Worm (Caenorhabditis elegans) whole organism, early embryonic: ENCODE results near the gene H20J04.1.

ENCODE experiments used
- B0310.2 ChIP-seq: sonication (generic microtip); optimal IDR thresholded peaks from 2 replicates; lab custom pipeline; 2016; ENCODE audit warnings: mild to moderate bottlenecking, missing genetic modification characterization, missing compliant biosample characterization
- F13C5.2 ChIP-seq: sonication (generic microtip); optimal IDR thresholded peaks from 2 replicates; lab custom pipeline; 2017; ENCODE audit warnings: mild to moderate bottlenecking, missing genetic modification characterization, inconsistent platforms, missing compliant biosample characterization
- aly-1 ChIP-seq: sonication (generic microtip); optimal IDR thresholded peaks from 2 replicates; lab custom pipeline; 2016; ENCODE audit warnings: missing genetic modification characterization, missing compliant biosample characterization
- ama-1 ChIP-seq: fragments of 150-350 bp; optimal IDR thresholded peaks from 2 replicates; lab custom pipeline; 2014
- ceh-13 ChIP-seq: fragments of 200-800 bp; sonication (Bioruptor generic); optimal IDR thresholded peaks from 2 replicates; lab custom pipeline; 2018; ENCODE audit warnings: mild to moderate bottlenecking, missing genetic modification characterization, missing compliant biosample characterization
- ceh-36 ChIP-seq: sonication (generic microtip); optimal IDR thresholded peaks from 2 replicates; lab custom pipeline; 2016; ENCODE audit warnings: missing genetic modification characterization, inconsistent platforms, missing compliant biosample characterization
- ets-7 ChIP-seq: sonication (generic microtip); optimal IDR thresholded peaks from 2 replicates; lab custom pipeline; 2016; ENCODE audit warnings: missing genotype, missing genetic modification characterization, missing compliant biosample characterization
- flt-1 ChIP-seq: fragments of 200-800 bp; sonication (Bioruptor generic); IDR thresholded peaks from 2 replicates; pipeline ENCODE4 v1.3.6; 2022; ENCODE audit warnings: missing genetic modification characterization, missing compliant biosample characterization
- hmbx-1 ChIP-seq: sonication (generic microtip); optimal IDR thresholded peaks from 2 replicates; lab custom pipeline; 2016; ENCODE audit warnings: mild to moderate bottlenecking, missing genetic modification characterization, missing compliant biosample characterization
- hmg-4 ChIP-seq: fragments of 200-800 bp; sonication (Bioruptor generic); optimal IDR thresholded peaks from 2 replicates; lab custom pipeline; 2018; ENCODE audit warnings: mild to moderate bottlenecking, missing genetic modification characterization, missing compliant biosample characterization
- hnd-1 ChIP-seq: sonication (generic microtip); optimal IDR thresholded peaks from 2 replicates; lab custom pipeline; 2016; ENCODE audit warnings: missing genetic modification characterization, missing compliant biosample characterization
- pes-1 ChIP-seq: fragments of 200-800 bp; sonication (Bioruptor generic); IDR thresholded peaks from 2 replicates; pipeline ENCODE4 v1.3.6; 2022; ENCODE audit warnings: missing genetic modification reagents, missing genetic modification characterization, missing compliant biosample characterization
- scrt-1 ChIP-seq: fragments of 200-800 bp; sonication (Bioruptor generic); IDR thresholded peaks from 2 replicates; pipeline ENCODE4 v1.3.6; 2022; ENCODE audit warnings: missing genetic modification characterization, missing compliant biosample characterization
- sea-1 ChIP-seq: fragments of 200-800 bp; sonication (Bioruptor generic); conservative IDR thresholded peaks from 2 replicates; pipeline ENCODE4 v1.3.6; 2022; ENCODE audit warnings: missing genetic modification characterization, missing compliant biosample characterization
- tbx-11 ChIP-seq: fragments of 200-800 bp; sonication (Bioruptor generic); IDR thresholded peaks from 2 replicates; pipeline ENCODE4 v1.3.6; 2022; ENCODE audit warnings: missing genetic modification characterization, missing compliant biosample characterization
- tbx-37 ChIP-seq: fragments of 200-800 bp; sonication (Bioruptor generic); conservative IDR thresholded peaks from 2 replicates; pipeline ENCODE4 v1.3.6; 2022; ENCODE audit warnings: missing genetic modification reagents, missing genetic modification characterization, missing compliant biosample characterization
- tra-4 ChIP-seq: sonication (generic microtip); optimal IDR thresholded peaks from 2 replicates; lab custom pipeline; 2017; ENCODE audit warnings: missing genetic modification characterization, missing compliant biosample characterization

The H20J04.1 gene

DNA sequence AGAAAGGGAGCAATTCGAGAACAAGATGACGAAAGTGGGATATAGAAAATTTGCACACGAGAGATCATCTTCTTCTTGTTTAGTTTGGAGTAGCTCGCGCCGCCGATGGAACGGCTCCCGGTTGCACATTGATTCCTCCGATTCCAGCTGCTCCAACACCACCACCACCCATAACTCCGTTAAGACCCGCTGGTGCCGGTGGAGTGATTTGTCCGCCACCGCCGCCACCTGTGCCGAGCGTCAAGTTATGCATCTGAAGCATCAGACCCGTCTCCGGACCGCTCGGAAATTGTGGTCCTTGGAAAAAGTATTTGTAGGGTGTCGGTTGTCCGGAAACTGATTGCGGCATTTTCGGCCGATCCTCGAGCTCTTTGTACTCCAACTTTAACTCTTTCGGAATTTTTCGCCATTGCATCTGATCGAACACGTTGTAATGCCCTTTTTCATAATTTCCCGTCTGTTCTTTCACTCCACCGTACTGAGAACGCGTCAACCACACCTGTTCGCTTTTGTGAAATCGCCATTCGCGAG is 17.5 kb downstream of the H20J04.1 start:
- TF ChIP-seq tra-4 (tag; lab: Kevin White, UChicago): no peak
- no peak for TF ChIP-seq ets-7 (tag; lab: Kevin White, UChicago)
- no peak for TF ChIP-seq aly-1 (tag; lab: Kevin White, UChicago)
- no peak for TF ChIP-seq flt-1 (GFP tag; lab: Robert Waterston, UW)

DNA sequence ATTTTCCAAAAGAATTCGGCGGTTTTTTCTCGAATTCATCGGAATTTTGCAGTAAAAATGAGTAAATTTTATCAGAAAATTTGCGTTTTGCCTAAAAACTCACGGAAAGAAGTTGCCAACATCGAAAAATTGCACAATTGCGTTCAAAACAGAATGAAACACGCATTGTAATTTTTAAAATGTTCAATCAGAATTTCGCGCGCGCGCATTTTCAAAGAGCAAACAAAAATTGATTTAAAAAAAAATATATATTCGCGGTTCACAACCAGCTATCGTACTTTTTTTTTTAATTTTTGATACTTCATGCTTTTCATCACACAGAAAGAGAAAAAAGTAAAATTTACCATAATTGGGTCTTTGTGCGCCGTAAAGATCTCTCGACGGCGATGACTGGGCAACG is 19.5 kb downstream of the H20J04.1 start:
- TF ChIP-seq ceh-13 (GFP tag; lab: Kevin White, UChicago) (no peak), pes-1 (GFP tag; lab: Robert Waterston, UW) (no peak), tra-4 (tag; lab: Kevin White, UChicago) (no peak), flt-1 (GFP tag; lab: Robert Waterston, UW) (no peak), ceh-36 (tag; lab: Kevin White, UChicago) (no peak), hnd-1 (tag; lab: Kevin White, UChicago) (no peak), tbx-37 (no peak), tbx-11 (GFP tag; lab: Robert Waterston, UW) (no peak), sea-1 (GFP tag; lab: Robert Waterston, UW) (no peak), ama-1 (no peak), hmg-4 (GFP tag; lab: Kevin White, UChicago) (no peak), scrt-1 (GFP tag; lab: Robert Waterston, UW) (no peak), hmbx-1 (tag; lab: Kevin White, UChicago) (no peak), ets-7 (tag; lab: Kevin White, UChicago) (no peak), F13C5.2 (tag; lab: Kevin White, UChicago) (no peak), B0310.2 (tag; lab: Kevin White, UChicago) (no peak), aly-1 (tag; lab: Kevin White, UChicago) (no peak)

DNA sequence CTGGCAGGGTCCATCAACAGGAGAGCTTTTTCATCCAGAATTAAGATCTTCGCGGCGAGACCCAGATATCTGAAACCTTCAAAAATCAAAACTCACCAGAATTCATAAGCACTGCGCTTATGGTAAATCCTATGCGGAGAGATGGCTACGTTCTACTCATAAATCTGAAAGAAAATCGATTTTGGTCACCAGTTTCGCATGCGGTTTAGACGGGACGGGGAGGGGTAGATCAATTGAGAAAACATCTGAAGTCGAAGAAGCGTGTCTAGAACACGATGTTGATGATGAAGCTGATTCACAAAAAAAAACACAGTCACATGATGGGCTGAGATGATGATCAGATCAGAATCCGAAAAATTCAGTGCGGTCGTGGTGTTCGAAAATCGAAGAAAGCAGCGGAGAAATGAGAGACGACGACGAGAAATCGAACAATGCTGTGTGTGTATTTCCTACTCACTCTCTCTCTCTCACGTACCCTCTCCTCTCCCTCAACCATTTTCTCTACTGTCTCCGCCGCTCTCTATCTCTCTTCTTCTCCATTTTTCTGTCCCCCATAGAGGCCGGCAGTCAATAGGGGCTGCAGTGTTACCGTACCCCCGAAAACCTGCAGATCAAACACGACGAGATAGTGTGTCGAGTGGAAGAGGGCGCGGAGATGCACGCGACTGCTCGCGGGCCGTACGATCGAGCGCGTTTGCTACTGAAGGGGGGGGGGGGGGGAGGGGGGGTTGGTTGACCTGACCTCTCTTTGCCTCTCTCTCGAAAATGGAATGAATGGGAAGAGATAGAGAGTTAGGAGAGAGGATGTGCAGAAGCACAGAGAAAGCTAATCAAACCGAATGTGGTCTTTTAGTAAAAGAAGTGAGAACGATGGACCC is 21.1 kb downstream of the H20J04.1 start, which contains the start of gene ntl-2:
Gene ntl-2, minus strand, starts transcription at position 171 of the 878 bp plus-strand sequence.
- TF ChIP-seq tra-4 (tag; lab: Kevin White, UChicago) (no peak), aly-1 (tag; lab: Kevin White, UChicago) (no peak), hnd-1 (tag; lab: Kevin White, UChicago) (no peak), hmbx-1 (tag; lab: Kevin White, UChicago) (no peak), pes-1 (GFP tag; lab: Robert Waterston, UW) (peak; percentile 66), F13C5.2 (tag; lab: Kevin White, UChicago) (peak; percentile 75), ets-7 (tag; lab: Kevin White, UChicago) (no peak), B0310.2 (tag; lab: Kevin White, UChicago) (peak; percentile 55), hmg-4 (GFP tag; lab: Kevin White, UChicago) (peak; percentile 93), tbx-11 (GFP tag; lab: Robert Waterston, UW) (peak; percentile 44; the same call in 1 of the 2 replicates), ceh-13 (GFP tag; lab: Kevin White, UChicago) (peak; percentile 16), flt-1 (GFP tag; lab: Robert Waterston, UW) (peak; percentile 29; the same call in 1 of the 2 replicates), ama-1 (no peak), scrt-1 (GFP tag; lab: Robert Waterston, UW) (no peak), ceh-36 (tag; lab: Kevin White, UChicago) (peak; percentile 67), tbx-37 (no peak), sea-1 (GFP tag; lab: Robert Waterston, UW) (0 out of 2 replicates have a peak, but pooled peaks have one; percentile 58)

DNA sequence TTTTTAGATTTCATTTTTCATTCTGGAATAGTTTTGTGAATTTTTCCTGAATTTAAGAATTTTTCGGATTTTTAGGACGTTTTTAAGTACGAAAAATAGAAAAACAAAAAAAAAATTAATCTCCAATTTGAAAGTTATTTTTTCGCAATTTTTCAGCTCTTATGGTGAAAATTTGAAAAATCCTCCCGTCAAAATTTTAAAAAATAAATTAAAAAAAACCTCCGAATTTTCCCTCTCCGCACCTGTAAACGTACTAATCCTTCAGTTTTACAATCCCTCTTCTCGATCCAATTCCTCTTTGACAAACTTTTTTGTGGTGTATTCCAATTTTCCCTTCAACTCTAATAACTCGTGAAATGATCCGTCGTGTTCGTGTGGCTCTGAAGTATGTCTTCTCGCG is 22.8 kb downstream of the H20J04.1 start, which contains the start of gene B0286.1:
Gene B0286.1, plus strand, starts transcription at position 301 of the 400 bp plus-strand sequence.
- TF ChIP-seq tra-4 (tag; lab: Kevin White, UChicago) (no peak), hnd-1 (tag; lab: Kevin White, UChicago) (no peak), F13C5.2 (tag; lab: Kevin White, UChicago) (no peak), ceh-13 (GFP tag; lab: Kevin White, UChicago) (no peak), ama-1 (no peak), B0310.2 (tag; lab: Kevin White, UChicago) (no peak), scrt-1 (GFP tag; lab: Robert Waterston, UW) (no peak), hmg-4 (GFP tag; lab: Kevin White, UChicago) (no peak), ets-7 (tag; lab: Kevin White, UChicago) (no peak)

DNA sequence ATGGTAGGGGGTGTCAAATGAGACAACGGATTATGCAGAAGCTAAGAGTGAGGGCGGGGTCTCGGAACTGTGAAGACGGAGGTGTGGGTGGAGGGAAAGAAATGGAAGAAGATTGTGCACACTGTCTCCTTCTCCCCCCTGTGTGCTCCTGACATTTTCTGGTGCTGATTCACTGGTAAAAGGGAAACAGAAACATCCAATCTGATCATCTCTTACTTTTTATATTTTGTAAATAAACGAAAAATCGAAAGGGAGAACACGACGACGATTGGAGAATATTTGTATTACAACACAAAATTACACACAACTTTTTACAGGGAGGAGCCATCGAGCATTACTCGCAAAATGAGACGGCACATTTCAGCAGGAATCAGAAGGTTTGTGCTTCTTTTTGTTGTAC is 27.9 kb downstream of the H20J04.1 start, which contains the start of gene fkh-6:
Gene fkh-6, minus strand, starts transcription at position 101 of the 400 bp plus-strand sequence.
- no peak for TF ChIP-seq hmbx-1 (tag; lab: Kevin White, UChicago)
- TF ChIP-seq flt-1 (GFP tag; lab: Robert Waterston, UW): no peak
- TF ChIP-seq tbx-37: no peak
- TF ChIP-seq ama-1: no peak
- TF ChIP-seq B0310.2 (tag; lab: Kevin White, UChicago): no peak
- no peak for TF ChIP-seq hnd-1 (tag; lab: Kevin White, UChicago)
- no peak for TF ChIP-seq F13C5.2 (tag; lab: Kevin White, UChicago)
- TF ChIP-seq sea-1 (GFP tag; lab: Robert Waterston, UW): no peak
- no peak for TF ChIP-seq hmg-4 (GFP tag; lab: Kevin White, UChicago)
- no peak for TF ChIP-seq scrt-1 (GFP tag; lab: Robert Waterston, UW)
- TF ChIP-seq aly-1 (tag; lab: Kevin White, UChicago): no peak
- TF ChIP-seq ceh-36 (tag; lab: Kevin White, UChicago): no peak
- no peak for TF ChIP-seq pes-1 (GFP tag; lab: Robert Waterston, UW)
- TF ChIP-seq tra-4 (tag; lab: Kevin White, UChicago): no peak

DNA sequence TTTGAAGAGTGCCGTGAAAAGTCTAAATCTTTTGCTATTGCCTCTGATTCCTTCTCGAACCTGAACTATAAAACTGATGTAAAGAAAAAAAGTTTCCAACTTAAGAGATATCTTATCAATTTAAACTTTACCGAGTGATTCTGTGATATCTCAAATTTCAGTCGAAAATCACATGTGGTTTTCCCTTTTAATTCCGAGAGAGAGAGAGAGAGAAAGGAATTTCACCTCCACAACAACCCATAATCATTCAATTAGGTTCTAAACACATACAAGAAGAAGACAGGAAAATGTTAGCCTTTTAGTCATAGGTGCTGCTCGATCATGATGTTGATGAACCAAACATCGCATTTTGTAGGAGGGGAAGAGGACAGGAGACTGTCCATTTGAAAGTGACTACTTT is 35.7 kb downstream of the H20J04.1 start:
- TF ChIP-seq hnd-1 (tag; lab: Kevin White, UChicago): no peak
- TF ChIP-seq ceh-13 (GFP tag; lab: Kevin White, UChicago): no peak
- no peak for TF ChIP-seq aly-1 (tag; lab: Kevin White, UChicago)
- no peak for TF ChIP-seq ama-1
- TF ChIP-seq pes-1 (GFP tag; lab: Robert Waterston, UW): no peak
- no peak for TF ChIP-seq hmbx-1 (tag; lab: Kevin White, UChicago)
- TF ChIP-seq tbx-37: no peak
- no peak for TF ChIP-seq B0310.2 (tag; lab: Kevin White, UChicago)
- TF ChIP-seq F13C5.2 (tag; lab: Kevin White, UChicago): no peak
- no peak for TF ChIP-seq tra-4 (tag; lab: Kevin White, UChicago)
- no peak for TF ChIP-seq flt-1 (GFP tag; lab: Robert Waterston, UW)
- no peak for TF ChIP-seq ets-7 (tag; lab: Kevin White, UChicago)
- no peak for TF ChIP-seq ceh-36 (tag; lab: Kevin White, UChicago)
- no peak for TF ChIP-seq scrt-1 (GFP tag; lab: Robert Waterston, UW)
- TF ChIP-seq hmg-4 (GFP tag; lab: Kevin White, UChicago): no peak
- TF ChIP-seq tbx-11 (GFP tag; lab: Robert Waterston, UW): no peak
- TF ChIP-seq sea-1 (GFP tag; lab: Robert Waterston, UW): no peak
